Fruit fly (Drosophila melanogaster) S2 (cell line): Measurements from ENCODE around the gene Sec5.

ENCODE experiments used
- CG8478 ChIP-seq: fragments of >200 bp; optimal IDR thresholded peaks from 2 replicates; lab custom pipeline; 2018
- CTCF ChIP-seq, 2 experiments: fragments of >200 bp; optimal IDR thresholded peaks; 2 replicates each; lab custom pipeline; 2018

DNA sequence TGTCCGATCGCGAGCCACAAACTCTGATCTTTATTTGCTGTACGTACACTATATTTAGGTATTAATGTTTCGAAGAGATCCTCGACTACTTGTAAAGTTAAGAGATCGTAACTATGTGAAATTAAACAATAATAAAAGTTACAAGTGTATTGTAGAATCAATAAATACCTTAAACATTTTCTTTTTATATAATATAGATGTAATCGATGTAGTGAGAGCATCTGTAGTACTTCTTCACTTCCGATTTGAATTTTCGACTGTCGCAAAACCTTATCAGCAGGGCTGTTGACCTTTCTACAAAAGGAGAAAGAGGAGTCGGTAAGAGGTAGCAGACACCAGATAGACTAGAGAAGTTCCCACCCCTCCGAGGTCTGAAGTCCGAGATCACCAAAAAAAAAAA is 18.1 kb downstream of the Sec5 start:
- TF ChIP-seq CTCF (optimal IDR thresholded peaks at IDR 0.05; lab: Kevin White, UChicago): no peak
- TF ChIP-seq CG8478: no peak
